Worm (Caenorhabditis elegans) whole organism, L3 larva: ENCODE results near the gene ceh-24.

Experiments
- ceh-28 ChIP-seq: fragments of 150-350 bp; optimal IDR thresholded peaks from 2 replicates; lab custom pipeline; 2014; ENCODE audit warnings: missing biosample characterization, missing genetic modification reagents, missing genetic modification characterization
- egl-27 ChIP-seq: sonication (generic microtip); optimal IDR thresholded peaks from 4 replicates; lab custom pipeline; 2017; ENCODE audit warnings: missing biosample characterization, missing genetic modification reagents, missing genetic modification characterization
- elt-3 ChIP-seq, 3 experiments: fragments of 150-350 bp in 1 of 3; sonication (generic microtip) in 2 of 3; optimal IDR thresholded peaks; 2 replicates in 2 of 3; 4 replicates in 1 of 3; lab custom pipeline; 2014 to 2017; ENCODE audit warnings: missing biosample characterization in 3 of 3, missing genetic modification characterization in 3 of 3
- hmg-11 ChIP-seq: sonication (generic microtip); optimal IDR thresholded peaks from 2 replicates; lab custom pipeline; 2016; ENCODE audit warnings: missing genetic modification characterization, missing compliant biosample characterization
- lin-15B ChIP-seq: fragments of 150-350 bp; optimal IDR thresholded peaks from 2 replicates; lab custom pipeline; 2014; ENCODE audit warnings: missing biosample characterization, missing genetic modification characterization
- mdl-1 ChIP-seq: fragments of 150-350 bp; optimal IDR thresholded peaks from 2 replicates; lab custom pipeline; 2014; ENCODE audit warnings: missing biosample characterization, missing genetic modification characterization
- nhr-11 ChIP-seq: fragments of 150-350 bp; optimal IDR thresholded peaks from 2 replicates; lab custom pipeline; 2014; ENCODE audit warnings: missing biosample characterization, missing genetic modification characterization
- pqm-1 ChIP-seq: fragments of 150-350 bp; optimal IDR thresholded peaks from 2 replicates; lab custom pipeline; 2017; ENCODE audit warnings: missing biosample characterization, missing genetic modification characterization, inconsistent platforms
- skn-1 ChIP-seq: fragments of 150-350 bp; optimal IDR thresholded peaks from 2 replicates; lab custom pipeline; 2014; ENCODE audit warnings: missing biosample characterization, missing genetic modification characterization
- unc-62 ChIP-seq: fragments of 150-350 bp; sonication (generic microtip); optimal IDR thresholded peaks from 4 replicates; lab custom pipeline; 2014; ENCODE audit warnings: missing biosample characterization, missing genetic modification reagents, missing genetic modification characterization
- ztf-4 ChIP-seq: fragments of 150-350 bp; optimal IDR thresholded peaks from 2 replicates; lab custom pipeline; 2014; ENCODE audit warnings: missing biosample characterization, missing genetic modification characterization

DNA sequence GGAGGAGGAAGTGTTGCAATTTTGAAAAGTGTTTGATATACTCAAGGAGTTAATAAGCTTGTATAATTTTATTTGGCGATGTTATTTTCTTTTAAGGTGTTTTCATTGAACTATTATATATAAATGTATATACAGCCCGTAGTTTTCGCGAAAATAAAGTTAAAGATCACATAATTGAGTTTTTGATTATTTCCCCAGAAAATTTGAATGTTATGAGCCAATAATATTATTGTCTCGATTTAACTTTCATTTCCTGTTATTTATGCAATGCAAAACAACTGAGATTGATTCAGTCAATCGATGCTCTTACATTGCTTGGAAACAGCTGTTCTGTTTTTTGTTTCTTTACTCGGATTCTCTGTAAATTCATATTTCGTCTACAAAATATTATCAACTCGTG, 35.3 kb downstream of the ceh-24 start, which contains the start of gene srx-133:
- TF ChIP-seq pqm-1 (tag; lab: Kevin White, UChicago) (no peak), ztf-4 (no peak), unc-62 (GFP tag; lab: Kevin White, UChicago) (no peak), nhr-11 (tag; lab: Kevin White, UChicago) (no peak), hmg-11 (tag; lab: Kevin White, UChicago) (no peak), egl-27 (tag; lab: Kevin White, UChicago) (no peak), lin-15B (tag; lab: Kevin White, UChicago) (no peak), skn-1 (tag; lab: Kevin White, UChicago) (no peak), ceh-28 (tag; lab: Kevin White, UChicago) (no peak), elt-3 (tag; optimal IDR thresholded peaks at IDR 0.05; lab: Kevin White, UChicago) (no peak), mdl-1 (tag; lab: Kevin White, UChicago) (no peak)
